Worm (Caenorhabditis elegans): ENCODE measurements around the gene srh-281.

Gene srh-281

DNA sequence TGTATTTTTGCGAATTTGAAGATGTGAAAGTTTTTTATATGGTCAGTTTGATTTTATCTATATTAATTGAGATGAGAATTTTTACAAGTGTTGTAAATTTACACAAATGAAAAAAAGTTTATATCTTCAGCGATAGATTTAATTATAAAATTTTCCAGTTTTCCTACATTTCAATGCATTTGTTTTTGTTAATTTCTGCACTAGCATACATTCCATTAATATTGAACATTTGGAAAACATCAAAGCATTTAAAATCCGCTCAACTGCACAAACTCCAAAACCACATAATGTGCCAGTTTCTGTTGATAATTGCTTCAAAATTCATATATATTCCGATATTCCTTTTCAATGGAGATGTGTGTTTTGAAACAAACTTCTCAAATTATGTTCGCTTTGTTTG is 7.7 kb upstream of the srh-281 start, which contains the start of gene srh-277:
Gene srh-277, plus strand, starts transcription at position 301 of the 400 bp plus-strand sequence.
- TF ChIP-seq fkh-10 (GFP tag; optimal IDR thresholded peaks at IDR 0.05) = no peak
- no peak for TF ChIP-seq aly-2 (tag; optimal IDR thresholded peaks at IDR 0.05)
- TF ChIP-seq nhr-25 (tag; optimal IDR thresholded peaks at IDR 0.05; ENCODE audit: borderline replicate concordance, insufficient read depth) = no peak
- no peak for TF ChIP-seq zip-2 (tag; optimal IDR thresholded peaks at IDR 0.05)
- TF ChIP-seq dpl-1 (GFP tag; optimal IDR thresholded peaks at IDR 0.05) = no peak

ce11 chrV:16183357-16183756 is 7.2 kb upstream of the srh-281 start, which contains the start of gene srz-14:
TSS of gene srz-14 (plus strand) at chrV:16183657.
- TF ChIP-seq lin-38 (GFP tag; IDR thresholded peaks at IDR 0.05) = no peak
- no peak for TF ChIP-seq nhr-237 (tag; optimal IDR thresholded peaks at IDR 0.05)
- TF ChIP-seq zfp-3 (GFP tag; conservative IDR thresholded peaks at IDR 0.05) = no peak
- TF ChIP-seq F10B5.3 (tag; optimal IDR thresholded peaks at IDR 0.05) = no peak
- no peak for TF ChIP-seq ceh-32 (tag; optimal IDR thresholded peaks at IDR 0.05; ENCODE audit: poor library complexity)

- no peak for TF ChIP-seq R02D3.7 (tag; optimal IDR thresholded peaks at IDR 0.05)
- TF ChIP-seq nhr-28 (tag; optimal IDR thresholded peaks at IDR 0.05) = no peak
- TF ChIP-seq mdl-1 (tag; optimal IDR thresholded peaks at IDR 0.05) = no peak
- TF ChIP-seq daf-16 (GFP tag; optimal IDR thresholded peaks at IDR 0.05) = no peak
- TF ChIP-seq daf-16 (tag; optimal IDR thresholded peaks at IDR 0.05) = no peak
- TF ChIP-seq madf-9 (GFP tag; conservative IDR thresholded peaks at IDR 0.05) = no peak
- no peak for TF ChIP-seq nhr-237 (tag; optimal IDR thresholded peaks at IDR 0.05)
- peak in 1 of 2 experiments; percentile 26 for TF ChIP-seq unc-62 (GFP tag; optimal IDR thresholded peaks at IDR 0.05 in 1 of 2)
- no peak for TF ChIP-seq unc-62 (tag; optimal IDR thresholded peaks at IDR 0.05)
Measured at ce11 chrV:16192114-16192513, 1.5 kb downstream of the srh-281 start, which contains the start of gene srh-279. TSS of gene srh-279 (plus strand) at chrV:16192414.

DNA sequence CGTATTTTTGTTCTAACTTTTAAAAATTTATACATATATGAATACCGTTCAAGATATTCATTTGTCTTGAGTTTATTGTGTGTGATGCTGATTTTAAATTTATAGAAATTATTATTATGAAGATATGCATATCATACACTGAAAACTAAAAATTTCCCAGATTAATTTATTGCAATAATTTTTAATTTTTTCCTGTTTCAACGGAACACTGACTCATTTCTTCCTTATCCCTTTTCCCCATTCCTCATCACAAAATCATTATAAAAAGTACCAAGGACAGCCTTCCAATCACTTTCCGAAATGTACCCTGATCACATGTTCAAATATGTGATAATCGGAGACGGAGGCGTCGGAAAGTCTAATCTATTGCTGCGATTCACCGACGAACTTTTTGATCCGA is 4.1 kb downstream of the srh-281 start, which contains the start of gene rabr-4:
Gene rabr-4, plus strand, starts transcription at position 301 of the 400 bp plus-strand sequence.
- TF ChIP-seq zip-2 (tag; optimal IDR thresholded peaks at IDR 0.05) = no peak
- no peak for TF ChIP-seq mep-1 (tag; optimal IDR thresholded peaks at IDR 0.05)
- TF ChIP-seq R02D3.7 (tag; optimal IDR thresholded peaks at IDR 0.05) = no peak
- no peak for TF ChIP-seq nhr-77 (tag; optimal IDR thresholded peaks at IDR 0.05)
- TF ChIP-seq lin-13 (GFP tag; optimal IDR thresholded peaks at IDR 0.05) = no peak
- no peak for TF ChIP-seq nhr-48 (tag; optimal IDR thresholded peaks at IDR 0.05)
- TF ChIP-seq ces-1 (GFP tag; optimal IDR thresholded peaks at IDR 0.05) = no peak
- TF ChIP-seq dmd-8 (GFP tag; IDR thresholded peaks at IDR 0.05) = no peak
- TF ChIP-seq zfp-2 (tag; optimal IDR thresholded peaks at IDR 0.05) = no peak
- TF ChIP-seq fkh-10 (GFP tag; optimal IDR thresholded peaks at IDR 0.05) = no peak
- TF ChIP-seq lin-29 (GFP tag; IDR thresholded peaks at IDR 0.05) = no peak
- TF ChIP-seq Y75B8A.6 (GFP tag; IDR thresholded peaks at IDR 0.05) = no peak
- TF ChIP-seq F10B5.3 (tag; optimal IDR thresholded peaks at IDR 0.05) = no peak
- no peak for TF ChIP-seq hmg-1.1 (GFP tag; IDR thresholded peaks at IDR 0.05)
- TF ChIP-seq jun-1 (tag; optimal IDR thresholded peaks at IDR 0.05) = no peak
- no peak for TF ChIP-seq dmd-6 (GFP tag; IDR thresholded peaks at IDR 0.05)

- TF ChIP-seq pha-4 (GFP tag; IDR thresholded peaks at IDR 0.05) (no peak), pha-4 (tag; optimal IDR thresholded peaks at IDR 0.05) (no peak), T26A8.4 (GFP tag; IDR thresholded peaks at IDR 0.05) (no peak), lin-15B (tag; optimal IDR thresholded peaks at IDR 0.05) (no peak), unc-62 (GFP tag; optimal IDR thresholded peaks at IDR 0.05 in 1 of 2) (no peak), unc-62 (tag; optimal IDR thresholded peaks at IDR 0.05) (no peak), dmd-6 (GFP tag; IDR thresholded peaks at IDR 0.05) (no peak)
Measured at ce11 chrV:16195379-16195778, 4.8 kb downstream of the srh-281 start, which contains the start of gene rabr-3. TSS of gene rabr-3 (plus strand) at chrV:16195679.

Measured in whole organism, L4 larva.